Fruit fly (Drosophila melanogaster) Kc167 (cell line): ENCODE measurements around the gene Tfb4.

Experiments
- Myc ChIP-seq: fragments of >200 bp; optimal IDR thresholded peaks from 2 replicates; lab custom pipeline; 2017; ENCODE audit warnings: missing external identifiers
- Sin3A ChIP-seq: fragments of >200 bp; optimal IDR thresholded peaks from 2 replicates; lab custom pipeline; 2018; ENCODE audit warnings: missing external identifiers
- h ChIP-seq: fragments of >200 bp; optimal IDR thresholded peaks from 3 replicates; lab custom pipeline; 2018; ENCODE audit warnings: missing external identifiers
- insv ChIP-seq: fragments of >200 bp; optimal IDR thresholded peaks from 3 replicates; lab custom pipeline; 2018; ENCODE audit warnings: missing external identifiers
- psq ChIP-seq: fragments of >200 bp; optimal IDR thresholded peaks from 2 replicates; lab custom pipeline; 2017; ENCODE audit warnings: missing external identifiers
- ttk ChIP-seq: sonication (Bioruptor generic); optimal IDR thresholded peaks from 2 replicates; lab custom pipeline; 2017; ENCODE audit warnings: missing external identifiers

Gene Tfb4

dm6 chr2L:1158519-1159319 lies 8.2 kb upstream of the Tfb4 start, which contains the start of gene Tango14:
Tango14 (plus strand) TSS chr2L:1158661.
- no peak for TF ChIP-seq psq (lab: Kevin White, UChicago)
- no peak for TF ChIP-seq insv
- no peak for TF ChIP-seq Myc (lab: Kevin White, UChicago)
- no peak for TF ChIP-seq Sin3A (lab: Kevin White, UChicago)
- TF ChIP-seq ttk (lab: Kevin White, UChicago) = no peak
- no peak for TF ChIP-seq h

dm6 chr2L:1157679-1158518 lies 7.4 kb upstream of the Tfb4 start, which contains the start of gene capt:
capt (minus strand) TSS chr2L:1158262.
- TF ChIP-seq Sin3A (lab: Kevin White, UChicago) (peak; percentile 89), Myc (lab: Kevin White, UChicago) (no peak)

- TF ChIP-seq psq (lab: Kevin White, UChicago) = no peak
- TF ChIP-seq insv = no peak
- no peak for TF ChIP-seq Myc (lab: Kevin White, UChicago)
- TF ChIP-seq ttk (lab: Kevin White, UChicago) = no peak
- TF ChIP-seq Sin3A (lab: Kevin White, UChicago) = no peak
- no peak for TF ChIP-seq h
Observed at dm6 chr2L:1157357-1157678, 6.8 kb upstream of the Tfb4 start.

- TF ChIP-seq ttk (lab: Kevin White, UChicago) (no peak), Sin3A (lab: Kevin White, UChicago) (no peak), psq (lab: Kevin White, UChicago) (no peak), insv (no peak), h (no peak), Myc (lab: Kevin White, UChicago) (no peak)
Observed at dm6 chr2L:1156592-1157249, 6.2 kb upstream of the Tfb4 start.

dm6 chr2L:1152693-1153092 lies 2.2 kb upstream of the Tfb4 start:
- no peak for TF ChIP-seq Myc (lab: Kevin White, UChicago)
- no peak for TF ChIP-seq h
- no peak for TF ChIP-seq ttk (lab: Kevin White, UChicago)
- no peak for TF ChIP-seq insv
- TF ChIP-seq psq (lab: Kevin White, UChicago) = no peak
- no peak for TF ChIP-seq Sin3A (lab: Kevin White, UChicago)

dm6 chr2L:1147656-1148055 lies 2.8 kb downstream of the Tfb4 start:
- TF ChIP-seq ttk (lab: Kevin White, UChicago) (no peak), psq (lab: Kevin White, UChicago) (no peak)

dm6 chr2L:1144371-1145360 lies 5.8 kb downstream of the Tfb4 start:
- TF ChIP-seq psq (lab: Kevin White, UChicago) (no peak), Myc (lab: Kevin White, UChicago) (no peak), insv (no peak), Sin3A (lab: Kevin White, UChicago) (no peak), ttk (lab: Kevin White, UChicago) (no peak), h (no peak)

dm6 chr2L:1143286-1143685 lies 7.2 kb downstream of the Tfb4 start:
- no peak for TF ChIP-seq Sin3A (lab: Kevin White, UChicago)
- TF ChIP-seq psq (lab: Kevin White, UChicago) = no peak
- no peak for TF ChIP-seq h

dm6 chr2L:1142730-1143281 lies 7.7 kb downstream of the Tfb4 start, which contains the start of gene MFS3:
MFS3 (plus strand) TSS chr2L:1143201.
- no peak for TF ChIP-seq h
- no peak for TF ChIP-seq psq (lab: Kevin White, UChicago)
- TF ChIP-seq insv = no peak
- TF ChIP-seq ttk (lab: Kevin White, UChicago) = no peak
- no peak for TF ChIP-seq Sin3A (lab: Kevin White, UChicago)
- TF ChIP-seq Myc (lab: Kevin White, UChicago) = no peak

dm6 chr2L:1136993-1137392 lies 13.5 kb downstream of the Tfb4 start:
- TF ChIP-seq h (no peak), psq (lab: Kevin White, UChicago) (no peak), ttk (lab: Kevin White, UChicago) (no peak), Myc (lab: Kevin White, UChicago) (no peak), Sin3A (lab: Kevin White, UChicago) (no peak), insv (no peak)

dm6 chr2L:1135495-1135894 lies 15.0 kb downstream of the Tfb4 start:
- TF ChIP-seq psq (lab: Kevin White, UChicago) (no peak), Sin3A (lab: Kevin White, UChicago) (no peak), ttk (lab: Kevin White, UChicago) (no peak), h (no peak), Myc (lab: Kevin White, UChicago) (no peak), insv (no peak)
